Fruit fly (Drosophila melanogaster) whole organism, embryonic: ENCODE data around the gene CG15880.
A peak's percentile ranks its signal among the peaks of the same experiment; 100 is the strongest.

Experiments used
- Antp ChIP-seq: fragments of 200-800 bp; sonication (Bioruptor generic); optimal IDR thresholded peaks from 3 replicates; lab custom pipeline; 2016; ENCODE audit warnings: missing biosample characterization, missing genetic modification characterization
- CG10209 ChIP-seq: fragments of 200-800 bp; sonication (Bioruptor generic); optimal IDR thresholded peaks from 3 replicates; lab custom pipeline; 2017; ENCODE audit warnings: missing biosample characterization, mild to moderate bottlenecking, missing genetic modification characterization, missing genetic modification reagents
- CG10366 ChIP-seq: fragments of 200-800 bp; sonication (Bioruptor generic); IDR thresholded peaks from 2 replicates; pipeline ENCODE4 v1.3.6; 2022; ENCODE audit warnings: missing biosample characterization, missing genetic modification characterization
- CG10979 ChIP-seq: fragments of 200-800 bp; sonication (Bioruptor generic); optimal IDR thresholded peaks from 2 replicates; lab custom pipeline; 2018; ENCODE audit warnings: missing biosample characterization, mild to moderate bottlenecking, missing genetic modification characterization, moderate library complexity
- CG11723 ChIP-seq: fragments of 200-800 bp; sonication (Bioruptor generic); optimal IDR thresholded peaks from 2 replicates; lab custom pipeline; 2017; ENCODE audit warnings: missing biosample characterization, mild to moderate bottlenecking, missing genetic modification characterization
- CG1233 ChIP-seq: fragments of 200-800 bp; sonication (Bioruptor generic); optimal IDR thresholded peaks from 4 replicates; lab custom pipeline; 2018; ENCODE audit warnings: missing biosample characterization, mild to moderate bottlenecking, missing genetic modification characterization
- CG13296 ChIP-seq: fragments of 200-800 bp; sonication (Bioruptor generic); optimal IDR thresholded peaks from 3 replicates; lab custom pipeline; 2018; ENCODE audit warnings: missing biosample characterization, mild to moderate bottlenecking, missing genetic modification characterization
- CG14050 ChIP-seq: fragments of 200-800 bp; sonication (Bioruptor generic); IDR thresholded peaks from 3 replicates; pipeline ENCODE4 v1.3.6; 2022; ENCODE audit warnings: missing biosample characterization, missing genetic modification characterization
- CG16813 ChIP-seq: fragments of 200-800 bp; sonication (Bioruptor generic); IDR thresholded peaks from 3 replicates; pipeline ENCODE4 v1.3.6; 2022; ENCODE audit warnings: missing biosample characterization, missing genetic modification characterization; ENCODE audit not compliant: partially characterized antibody
- CG2202 ChIP-seq: fragments of 200-800 bp; sonication (Bioruptor generic); optimal IDR thresholded peaks from 2 replicates; lab custom pipeline; 2018; ENCODE audit warnings: missing biosample characterization, mild to moderate bottlenecking, missing genetic modification characterization
- CG2712 ChIP-seq: fragments of 200-800 bp; optimal IDR thresholded peaks from 3 replicates; lab custom pipeline; 2019; ENCODE audit warnings: missing biosample characterization, mild to moderate bottlenecking, missing genetic modification characterization, moderate library complexity
- CG2875 ChIP-seq: fragments of 200-800 bp; sonication (Bioruptor generic); optimal IDR thresholded peaks from 2 replicates; lab custom pipeline; 2017; ENCODE audit warnings: missing biosample characterization, mild to moderate bottlenecking, missing genetic modification characterization, missing genetic modification reagents
- CG34422 ChIP-seq: fragments of 200-800 bp; sonication (Bioruptor generic); IDR thresholded peaks from 3 replicates; pipeline ENCODE4 v1.3.6; 2022; ENCODE audit warnings: missing biosample characterization, missing genetic modification characterization
- CG4282 ChIP-seq: fragments of 200-800 bp; sonication (Bioruptor generic); optimal IDR thresholded peaks from 2 replicates; lab custom pipeline; 2016; ENCODE audit warnings: missing biosample characterization, missing genetic modification characterization
- CG4328 ChIP-seq: fragments of 200-800 bp; sonication (Bioruptor generic); optimal IDR thresholded peaks from 3 replicates; lab custom pipeline; 2017; ENCODE audit warnings: missing biosample characterization, missing genetic modification reagents, missing genetic modification characterization
- CG6765 ChIP-seq: fragments of 200-800 bp; sonication (Bioruptor generic); optimal IDR thresholded peaks from 3 replicates; lab custom pipeline; 2017; ENCODE audit warnings: missing biosample characterization, mild to moderate bottlenecking, missing genetic modification characterization
- CG6813 ChIP-seq: fragments of 200-800 bp; sonication (Bioruptor generic); optimal IDR thresholded peaks from 2 replicates; lab custom pipeline; 2017; ENCODE audit warnings: missing biosample characterization, missing genetic modification characterization, mild to moderate bottlenecking, moderate library complexity, missing genetic modification reagents
- CG7271 ChIP-seq: fragments of 200-800 bp; sonication (Bioruptor generic); optimal IDR thresholded peaks from 2 replicates; lab custom pipeline; 2018; ENCODE audit warnings: missing biosample characterization, mild to moderate bottlenecking, missing genetic modification characterization, moderate library complexity
- CG8359 ChIP-seq: fragments of 200-800 bp; sonication (Bioruptor generic); optimal IDR thresholded peaks from 2 replicates; lab custom pipeline; 2017; ENCODE audit warnings: missing biosample characterization, mild to moderate bottlenecking, missing genetic modification characterization, borderline replicate concordance
- CG9876 ChIP-seq: fragments of 200-800 bp; sonication (Bioruptor generic); optimal IDR thresholded peaks from 2 replicates; lab custom pipeline; 2016; ENCODE audit warnings: missing biosample characterization, missing genetic modification characterization
- Chrac-16 ChIP-seq: fragments of 200-800 bp; sonication (Bioruptor generic); optimal IDR thresholded peaks from 3 replicates; lab custom pipeline; 2016; ENCODE audit warnings: missing biosample characterization, missing genetic modification characterization
- CkIIα-i1 ChIP-seq: fragments of 200-800 bp; sonication (Bioruptor generic); IDR thresholded peaks from 2 replicates; pipeline ENCODE4 v1.3.6; 2022; ENCODE audit warnings: missing biosample characterization, missing genetic modification characterization
- E2f1 ChIP-seq: fragments of 200-800 bp; sonication (Bioruptor generic); IDR thresholded peaks from 2 replicates; pipeline ENCODE4 v1.3.6; 2022; ENCODE audit warnings: missing biosample characterization, missing genetic modification characterization
- Hr3 ChIP-seq: fragments of 200-800 bp; sonication (Bioruptor generic); optimal IDR thresholded peaks from 3 replicates; lab custom pipeline; 2016; ENCODE audit warnings: missing biosample characterization, missing genetic modification characterization
- Mad ChIP-seq: fragments of 200-800 bp; sonication (Bioruptor generic); optimal IDR thresholded peaks from 2 replicates; lab custom pipeline; 2016; ENCODE audit warnings: missing biosample characterization, missing genetic modification characterization
- Myb ChIP-seq: fragments of 200-800 bp; sonication (Bioruptor generic); optimal IDR thresholded peaks from 2 replicates; lab custom pipeline; 2016; ENCODE audit warnings: missing biosample characterization, missing genetic modification characterization
- Nf-YA ChIP-seq: fragments of 200-800 bp; sonication (Bioruptor generic); IDR thresholded peaks from 2 replicates; pipeline ENCODE4 v1.3.6; 2022; ENCODE audit warnings: missing biosample characterization, missing genetic modification characterization
- Pdp1 ChIP-seq, 2 experiments: fragments of 200-800 bp; sonication (Bioruptor generic); optimal IDR thresholded peaks; 3 replicates each; lab custom pipeline; 2016; ENCODE audit warnings: missing biosample characterization in 2 of 2, missing genetic modification characterization in 2 of 2, mild to moderate bottlenecking in 1 of 2, moderate library complexity in 1 of 2
- Stat92E ChIP-seq, 3 experiments: fragments of >200 bp in 2 of 3; fragments of 200-800 bp in 1 of 3; sonication (Bioruptor generic) in 1 of 3; optimal IDR thresholded peaks; 2 replicates each; lab custom pipeline; 2017 to 2019; ENCODE audit warnings: missing biosample characterization in 3 of 3, missing genetic modification characterization in 3 of 3, mild to moderate bottlenecking in 1 of 3, moderate library complexity in 1 of 3
- ara ChIP-seq: fragments of 200-800 bp; sonication (Bioruptor generic); IDR thresholded peaks from 2 replicates; pipeline ENCODE4 v1.3.6; 2022; ENCODE audit warnings: missing biosample characterization, missing genetic modification characterization
- ase ChIP-seq: fragments of 200-800 bp; sonication (Bioruptor generic); IDR thresholded peaks from 3 replicates; pipeline ENCODE4 v1.3.6; 2022; ENCODE audit warnings: missing biosample characterization, missing genetic modification characterization
- bab2 ChIP-seq: fragments of 200-800 bp; sonication (Bioruptor generic); optimal IDR thresholded peaks from 2 replicates; lab custom pipeline; 2016; ENCODE audit warnings: missing biosample characterization, missing genetic modification characterization
- en ChIP-seq: fragments of 200-800 bp; sonication (Bioruptor generic); optimal IDR thresholded peaks from 2 replicates; lab custom pipeline; 2016; ENCODE audit warnings: missing biosample characterization, missing genetic modification characterization
- fu2 ChIP-seq: fragments of 200-800 bp; sonication (Bioruptor generic); optimal IDR thresholded peaks from 2 replicates; lab custom pipeline; 2016; ENCODE audit warnings: missing biosample characterization, missing genetic modification characterization
- gce ChIP-seq: fragments of 200-800 bp; sonication (Bioruptor generic); IDR thresholded peaks from 3 replicates; pipeline ENCODE4 v1.3.6; 2022; ENCODE audit warnings: missing biosample characterization, missing genetic modification characterization
- gsb-n ChIP-seq: fragments of 200-800 bp; sonication (Bioruptor generic); optimal IDR thresholded peaks from 3 replicates; lab custom pipeline; 2018; ENCODE audit warnings: missing biosample characterization, mild to moderate bottlenecking, missing genetic modification characterization
- insv ChIP-seq, 2 experiments: fragments of 200-800 bp; sonication (Bioruptor generic); optimal IDR thresholded peaks; 3 replicates each; lab custom pipeline; 2016 to 2018; ENCODE audit warnings: missing biosample characterization in 2 of 2, missing genetic modification characterization in 2 of 2
- jing ChIP-seq: fragments of 200-800 bp; sonication (Bioruptor generic); optimal IDR thresholded peaks from 2 replicates; lab custom pipeline; 2018; ENCODE audit warnings: missing biosample characterization, mild to moderate bottlenecking, missing genetic modification characterization
- mld ChIP-seq: fragments of 200-800 bp; sonication (Bioruptor generic); IDR thresholded peaks from 3 replicates; pipeline ENCODE4 v1.3.6; 2022; ENCODE audit warnings: missing biosample characterization, missing genetic modification characterization; ENCODE audit not compliant: partially characterized antibody
- nmo ChIP-seq: fragments of 200-800 bp; sonication (Bioruptor generic); optimal IDR thresholded peaks from 2 replicates; lab custom pipeline; 2018; ENCODE audit warnings: missing biosample characterization, mild to moderate bottlenecking, missing genetic modification characterization, moderate library complexity
- oc ChIP-seq: fragments of 200-800 bp; sonication (Bioruptor generic); optimal IDR thresholded peaks from 2 replicates; lab custom pipeline; 2018; ENCODE audit warnings: missing biosample characterization, mild to moderate bottlenecking, missing genetic modification characterization, moderate library complexity
- otp ChIP-seq: fragments of 200-800 bp; sonication (Bioruptor generic); IDR thresholded peaks from 3 replicates; pipeline ENCODE4, ENCODE4 v1.3.6; 2022; ENCODE audit warnings: missing biosample characterization, missing genetic modification characterization
- phol ChIP-seq: fragments of 200-800 bp; sonication (Bioruptor generic); optimal IDR thresholded peaks from 3 replicates; lab custom pipeline; 2018; ENCODE audit warnings: missing biosample characterization, mild to moderate bottlenecking, missing genetic modification characterization, moderate library complexity
- pum ChIP-seq: fragments of 200-800 bp; sonication (Bioruptor generic); optimal IDR thresholded peaks from 2 replicates; lab custom pipeline; 2016; ENCODE audit warnings: missing biosample characterization, missing genetic modification characterization
- sens ChIP-seq: fragments of 200-800 bp; sonication (Bioruptor generic); peaks from one replicate; lab custom pipeline; 2016; ENCODE audit warnings: missing biosample characterization, missing genetic modification characterization
- sim ChIP-seq: fragments of 200-800 bp; sonication (Bioruptor generic); IDR thresholded peaks from 2 replicates; pipeline ENCODE4 v1.3.6; 2022; ENCODE audit warnings: missing biosample characterization, missing genetic modification characterization
- sisA ChIP-seq: fragments of 200-800 bp; sonication (Bioruptor generic); IDR thresholded peaks from 2 replicates; pipeline ENCODE4 v1.3.6; 2022; ENCODE audit warnings: missing biosample characterization, missing genetic modification characterization
- tx ChIP-seq: fragments of 200-800 bp; sonication (Bioruptor generic); optimal IDR thresholded peaks from 2 replicates; lab custom pipeline; 2016; ENCODE audit warnings: missing biosample characterization, missing genetic modification characterization
- wek ChIP-seq: fragments of 200-800 bp; sonication (Bioruptor generic); optimal IDR thresholded peaks from 3 replicates; lab custom pipeline; 2018; ENCODE audit warnings: missing biosample characterization, mild to moderate bottlenecking, missing genetic modification characterization, moderate library complexity

CG15880 gene

dm6 chr2L:846167-846868, 28.6 kb upstream of the CG15880 start (continued):
- TF ChIP-seq CG1233 (GFP tag; lab: Kevin White, UChicago), result no peak
- no peak for TF ChIP-seq CG10366
- no peak for TF ChIP-seq CG6765 (GFP tag; lab: Kevin White, UChicago)
- peak; percentile 43 to 56 for TF ChIP-seq Pdp1 (GFP tag; optimal IDR thresholded peaks at IDR 0.05; lab: Kevin White, UChicago)
- TF ChIP-seq CG11723, result peak; percentile 40
- TF ChIP-seq Myb (GFP tag; lab: Kevin White, UChicago), result peak; percentile 22
- TF ChIP-seq otp (GFP tag; lab: Robert Waterston, UW), result peak; percentile 31; the same call in 1 of the 3 replicates
- peak; percentile 25 for TF ChIP-seq fu2 (GFP tag; lab: Kevin White, UChicago)
- TF ChIP-seq bab2 (GFP tag; lab: Kevin White, UChicago), result peak; percentile 63
- no peak for TF ChIP-seq ara (GFP tag; lab: Robert Waterston, UW)
- peak; percentile 81 for TF ChIP-seq phol (tag; lab: Kevin White, UChicago)
- no peak for TF ChIP-seq CG9876 (GFP tag; lab: Kevin White, UChicago)
- peak; percentile 50 for TF ChIP-seq gsb-n (tag; lab: Kevin White, UChicago)
- no peak for TF ChIP-seq CG13296 (GFP tag; lab: Kevin White, UChicago)
- no peak for TF ChIP-seq CG7271 (tag; lab: Kevin White, UChicago)
- peak; percentile 77 for TF ChIP-seq nmo (GFP tag; lab: Kevin White, UChicago)
- peak; percentile 59 for TF ChIP-seq pum
- TF ChIP-seq CG16813 (GFP tag; lab: Robert Waterston, UW), result no peak
- TF ChIP-seq Nf-YA, result no peak
- 0 out of 2 replicates have a peak, but pooled peaks have one; percentile 23 for TF ChIP-seq E2f1
- TF ChIP-seq CkIIα-i1 (GFP tag; lab: Robert Waterston, UW), result no peak
- TF ChIP-seq mld (GFP tag; lab: Robert Waterston, UW), result no peak
- TF ChIP-seq CG34422 (GFP tag; lab: Robert Waterston, UW), result peak; percentile 8; the same call in 1 of the 3 replicates
- TF ChIP-seq Stat92E (GFP tag; optimal IDR thresholded peaks at IDR 0.05; lab: Kevin White, UChicago), result peak in 1 of 3 experiments; percentile 95
- TF ChIP-seq Chrac-16 (GFP tag; lab: Kevin White, UChicago), result peak; percentile 52
- peak; percentile 62 for TF ChIP-seq en (GFP tag; lab: Kevin White, UChicago)
- TF ChIP-seq CG4328 (GFP tag; lab: Kevin White, UChicago), result no peak
- TF ChIP-seq CG2712 (tag; lab: Kevin White, UChicago), result peak; percentile 62
- no peak for TF ChIP-seq CG14050 (GFP tag; lab: Robert Waterston, UW)
- peak; percentile 33 for TF ChIP-seq tx
- peak; percentile 61 for TF ChIP-seq jing (GFP tag; lab: Kevin White, UChicago)
- TF ChIP-seq CG10209 (GFP tag; lab: Kevin White, UChicago), result peak; percentile 58
- TF ChIP-seq CG8359 (GFP tag; lab: Kevin White, UChicago), result no peak
- peak; percentile 41 for TF ChIP-seq CG6813
- TF ChIP-seq ase, result 0 out of 3 replicates have a peak, but pooled peaks have one; percentile 7
- peak; percentile 74 for TF ChIP-seq CG10979
- TF ChIP-seq sim, result no peak
- no peak for TF ChIP-seq CG2202
- TF ChIP-seq CG4282, result no peak
- no peak for TF ChIP-seq gce
- TF ChIP-seq CG2875 (GFP tag; lab: Kevin White, UChicago), result peak; percentile 56
- peak; percentile 96 for TF ChIP-seq sens (GFP tag; lab: Kevin White, UChicago)
- peak; percentile 67 for TF ChIP-seq sisA (GFP tag; lab: Robert Waterston, UW)
- peak; percentile 62 for TF ChIP-seq Antp (GFP tag; lab: Kevin White, UChicago)
- peak; percentile 40 for TF ChIP-seq wek (GFP tag; lab: Kevin White, UChicago)
- TF ChIP-seq insv (GFP tag; optimal IDR thresholded peaks at IDR 0.05; lab: Kevin White, UChicago), result no peak
- TF ChIP-seq oc (tag; lab: Kevin White, UChicago), result peak; percentile 52
- TF ChIP-seq Mad (GFP tag; lab: Kevin White, UChicago), result peak; percentile 42
- TF ChIP-seq Hr3, result peak; percentile 49
